Worm (Caenorhabditis elegans) whole organism, young adult: ENCODE data around the gene K06H7.1.

Source experiments
- B0261.1 ChIP-seq: sonication (generic microtip); optimal IDR thresholded peaks from 2 replicates; lab custom pipeline; 2016; ENCODE audit warnings: mild to moderate bottlenecking, missing genetic modification characterization, moderate library complexity, missing compliant biosample characterization
- D2030.7 ChIP-seq: fragments of 200-800 bp; sonication (Bioruptor generic); IDR thresholded peaks from 2 replicates; pipeline ENCODE4 v1.3.6; 2022; ENCODE audit warnings: missing genetic modification reagents, missing genetic modification characterization, missing compliant biosample characterization
- F39B2.1 ChIP-seq: fragments of 200-800 bp; sonication (Bioruptor generic); IDR thresholded peaks from 2 replicates; pipeline ENCODE4 v1.3.6; 2022; ENCODE audit warnings: missing genetic modification reagents, missing genetic modification characterization, missing compliant biosample characterization
- F57A8.1 ChIP-seq: fragments of 200-800 bp; sonication (Bioruptor generic); optimal IDR thresholded peaks from 2 replicates; lab custom pipeline; 2018; ENCODE audit warnings: mild to moderate bottlenecking, missing genetic modification characterization, moderate library complexity, missing compliant biosample characterization
- K11D2.4 ChIP-seq: fragments of 200-800 bp; sonication (Bioruptor generic); IDR thresholded peaks from 2 replicates; pipeline ENCODE4 v1.3.6; 2022; ENCODE audit warnings: missing genetic modification reagents, missing genetic modification characterization, missing compliant biosample characterization
- K12H6.12 ChIP-seq: fragments of 200-800 bp; sonication (Bioruptor generic); optimal IDR thresholded peaks from 2 replicates; lab custom pipeline; 2018; ENCODE audit warnings: mild to moderate bottlenecking, missing genetic modification characterization, missing compliant biosample characterization
- T07F8.4 ChIP-seq: sonication (generic microtip); optimal IDR thresholded peaks from 2 replicates; lab custom pipeline; 2016; ENCODE audit warnings: mild to moderate bottlenecking, missing genetic modification characterization, moderate library complexity, missing compliant biosample characterization
- Y53G8AR.9 ChIP-seq: fragments of 200-800 bp; sonication (Bioruptor generic); conservative IDR thresholded peaks from 2 replicates; pipeline ENCODE4 v1.3.6; 2022; ENCODE audit warnings: missing genetic modification reagents, missing genetic modification characterization, missing compliant biosample characterization
- Y56A3A.18 ChIP-seq: fragments of 200-800 bp; sonication (Bioruptor generic); IDR thresholded peaks from 2 replicates; pipeline ENCODE4 v1.3.6; 2022; ENCODE audit warnings: missing genetic modification reagents, missing genetic modification characterization, missing compliant biosample characterization
- Y79H2A.3 ChIP-seq: fragments of 200-800 bp; sonication (Bioruptor generic); conservative IDR thresholded peaks from 2 replicates; pipeline ENCODE4 v1.3.6; 2022; ENCODE audit warnings: missing genetic modification reagents, missing genetic modification characterization, missing compliant biosample characterization
- attf-3 ChIP-seq: fragments of 200-800 bp; sonication (Bioruptor generic); conservative IDR thresholded peaks from 2 replicates; pipeline ENCODE4 v1.3.6; 2022; ENCODE audit warnings: missing genetic modification reagents, missing genetic modification characterization, missing compliant biosample characterization
- attf-5 ChIP-seq: fragments of 200-800 bp; sonication (Bioruptor generic); optimal IDR thresholded peaks from 2 replicates; lab custom pipeline; 2018; ENCODE audit warnings: mild to moderate bottlenecking, missing genetic modification characterization, missing compliant biosample characterization
- attf-6 ChIP-seq: fragments of 200-800 bp; sonication (Bioruptor generic); IDR thresholded peaks from 2 replicates; pipeline ENCODE4 v1.3.6; 2022; ENCODE audit warnings: missing genetic modification reagents, missing genetic modification characterization, missing compliant biosample characterization
- cebp-2 ChIP-seq: fragments of 200-800 bp; sonication (Bioruptor generic); IDR thresholded peaks from 2 replicates; pipeline ENCODE4 v1.3.6; 2022; ENCODE audit warnings: missing genetic modification characterization, missing compliant biosample characterization
- ceh-100 ChIP-seq: fragments of 200-800 bp; sonication (Bioruptor generic); IDR thresholded peaks from 2 replicates; pipeline ENCODE4 v1.3.6; 2022; ENCODE audit warnings: missing genetic modification reagents, missing genetic modification characterization, missing compliant biosample characterization
- ceh-91 ChIP-seq: fragments of 200-800 bp; sonication (Bioruptor generic); IDR thresholded peaks from 2 replicates; pipeline ENCODE4 v1.3.6; 2022; ENCODE audit warnings: missing genetic modification reagents, missing genetic modification characterization, missing compliant biosample characterization
- dox-1 ChIP-seq: fragments of 200-800 bp; sonication (Bioruptor generic); IDR thresholded peaks from 2 replicates; pipeline ENCODE4 v1.3.6; 2022; ENCODE audit warnings: missing genetic modification reagents, missing genetic modification characterization, missing compliant biosample characterization
- dpff-1 ChIP-seq: sonication (generic microtip); optimal IDR thresholded peaks from 2 replicates; lab custom pipeline; 2017; ENCODE audit warnings: mild to moderate bottlenecking, missing genetic modification characterization, missing compliant biosample characterization
- egl-44 ChIP-seq: fragments of 200-800 bp; sonication (Bioruptor generic); IDR thresholded peaks from 2 replicates; pipeline ENCODE4 v1.3.6; 2022; ENCODE audit warnings: missing genetic modification reagents, missing genetic modification characterization, missing compliant biosample characterization
- ekl-4 ChIP-seq: fragments of 200-800 bp; sonication (Bioruptor generic); IDR thresholded peaks from 2 replicates; pipeline ENCODE4 v1.3.6; 2022; ENCODE audit warnings: missing genetic modification reagents, missing genetic modification characterization, missing compliant biosample characterization
- him-1 ChIP-seq: sonication (generic microtip); optimal IDR thresholded peaks from 2 replicates; lab custom pipeline; 2016; ENCODE audit warnings: missing genotype, missing genetic modification reagents, missing genetic modification characterization, missing compliant biosample characterization
- hmg-20 ChIP-seq: fragments of 200-800 bp; sonication (Bioruptor generic); IDR thresholded peaks from 2 replicates; pipeline ENCODE4 v1.3.6; 2022; ENCODE audit warnings: missing genetic modification reagents, missing genetic modification characterization, missing compliant biosample characterization
- hrde-1 ChIP-seq: sonication (generic microtip); optimal IDR thresholded peaks from 2 replicates; lab custom pipeline; 2016; ENCODE audit warnings: missing genetic modification characterization, mild to moderate bottlenecking, missing compliant biosample characterization, moderate library complexity, missing genotype, missing genetic modification reagents, borderline replicate concordance
- hsf-1 ChIP-seq: fragments of 200-800 bp; sonication (Bioruptor generic); IDR thresholded peaks from 2 replicates; pipeline ENCODE4 v1.3.6; 2022; ENCODE audit warnings: missing genetic modification reagents, missing genetic modification characterization, missing compliant biosample characterization
- lag-1 ChIP-seq: fragments of 200-800 bp; sonication (Bioruptor generic); IDR thresholded peaks from 2 replicates; pipeline ENCODE4 v1.3.6; 2022; ENCODE audit warnings: missing genetic modification reagents, missing genetic modification characterization, missing compliant biosample characterization
- let-607 ChIP-seq, 2 experiments: fragments of 200-800 bp in 1 of 2; sonication (Bioruptor generic) in 1 of 2; sonication (generic microtip) in 1 of 2; optimal IDR thresholded peaks; 2 replicates each; lab custom pipeline; 2016 to 2018; ENCODE audit warnings: mild to moderate bottlenecking in 2 of 2, missing compliant biosample characterization in 2 of 2, missing genetic modification characterization in 2 of 2, moderate library complexity in 2 of 2, missing genotype in 1 of 2
- lin-26 ChIP-seq: fragments of 200-800 bp; sonication (Bioruptor generic); IDR thresholded peaks from 2 replicates; pipeline ENCODE4 v1.3.6; 2022; ENCODE audit warnings: missing genetic modification reagents, missing genetic modification characterization, missing compliant biosample characterization
- lin-54 ChIP-seq: fragments of 200-800 bp; sonication (Bioruptor generic); optimal IDR thresholded peaks from 2 replicates; lab custom pipeline; 2018; ENCODE audit warnings: mild to moderate bottlenecking, missing genetic modification characterization, missing compliant biosample characterization
- lir-1 ChIP-seq: fragments of 200-800 bp; sonication (Bioruptor generic); conservative IDR thresholded peaks from 2 replicates; pipeline ENCODE4 v1.3.6; 2022; ENCODE audit warnings: missing genetic modification reagents, missing genetic modification characterization, missing compliant biosample characterization
- lsl-1 ChIP-seq: fragments of 200-800 bp; sonication (Bioruptor generic); optimal IDR thresholded peaks from 2 replicates; lab custom pipeline; 2018; ENCODE audit warnings: mild to moderate bottlenecking, missing genetic modification characterization, moderate library complexity, missing compliant biosample characterization
- lsy-27 ChIP-seq: sonication (generic microtip); optimal IDR thresholded peaks from 2 replicates; lab custom pipeline; 2017; ENCODE audit warnings: missing genetic modification characterization, mild to moderate bottlenecking, missing compliant biosample characterization, antibody characterized with exemption, missing genotype, borderline replicate concordance; ENCODE audit not compliant: insufficient read depth
- madf-8 ChIP-seq: fragments of 200-800 bp; sonication (Bioruptor generic); conservative IDR thresholded peaks from 2 replicates; pipeline ENCODE4 v1.3.6; 2022; ENCODE audit warnings: missing genetic modification reagents, missing genetic modification characterization, missing compliant biosample characterization
- mel-28 ChIP-seq: sonication (generic microtip); optimal IDR thresholded peaks from 2 replicates; lab custom pipeline; 2016; ENCODE audit warnings: borderline replicate concordance, mild to moderate bottlenecking, missing genetic modification characterization, missing compliant biosample characterization
- nfya-2 ChIP-seq: fragments of 200-800 bp; sonication (Bioruptor generic); IDR thresholded peaks from 2 replicates; pipeline ENCODE4 v1.3.6; 2022; ENCODE audit warnings: missing genetic modification reagents, missing genetic modification characterization, missing compliant biosample characterization
- nhr-27 ChIP-seq: fragments of 200-800 bp; sonication (Bioruptor generic); optimal IDR thresholded peaks from 2 replicates; lab custom pipeline; 2018; ENCODE audit warnings: mild to moderate bottlenecking, missing genetic modification characterization, moderate library complexity, missing compliant biosample characterization
- rec-8 ChIP-seq, 2 experiments: sonication (generic microtip); optimal IDR thresholded peaks; 2 replicates each; lab custom pipeline; 2016; ENCODE audit warnings: mild to moderate bottlenecking in 2 of 2, missing genetic modification characterization in 2 of 2, missing genetic modification reagents in 2 of 2, missing genotype in 2 of 2, missing biosample characterization in 1 of 2, missing compliant biosample characterization in 1 of 2, moderate library complexity in 1 of 2
- sdz-38 ChIP-seq: sonication (generic microtip); optimal IDR thresholded peaks from 2 replicates; lab custom pipeline; 2016; ENCODE audit warnings: missing genotype, missing genetic modification characterization, missing compliant biosample characterization
- snpc-1.3 ChIP-seq: sonication (generic microtip); optimal IDR thresholded peaks from 2 replicates; lab custom pipeline; 2017; ENCODE audit warnings: missing genetic modification characterization, mild to moderate bottlenecking, missing compliant biosample characterization, antibody characterized with exemption, moderate library complexity, missing genotype, missing genetic modification reagents; ENCODE audit not compliant: insufficient read depth
- snpc-4 ChIP-seq, 5 experiments: fragments of 150-350 bp in 1 of 5; sonication (generic microtip) in 4 of 5; optimal IDR thresholded peaks; 2 replicates each; lab custom pipeline; 2014 to 2018; ENCODE audit warnings: missing genetic modification characterization in 5 of 5, missing biosample characterization in 3 of 5, antibody characterized with exemption in 2 of 5, mild to moderate bottlenecking in 2 of 5, missing compliant biosample characterization in 2 of 5, missing genotype in 2 of 5, moderate library complexity in 2 of 5, missing genetic modification reagents in 1 of 5
- tlf-1 ChIP-seq: fragments of 200-800 bp; sonication (Bioruptor generic); optimal IDR thresholded peaks from 2 replicates; lab custom pipeline; 2018; ENCODE audit warnings: mild to moderate bottlenecking, missing genetic modification characterization, missing compliant biosample characterization
- unc-62 ChIP-seq: fragments of 150-350 bp; optimal IDR thresholded peaks from 2 replicates; lab custom pipeline; 2014; ENCODE audit warnings: missing biosample characterization, missing genetic modification reagents, missing genetic modification characterization
- xnd-1 ChIP-seq: sonication (generic microtip); optimal IDR thresholded peaks from 2 replicates; lab custom pipeline; 2016; ENCODE audit warnings: missing genotype, missing genetic modification reagents, missing genetic modification characterization, missing compliant biosample characterization
- zfh-2 ChIP-seq: fragments of 200-800 bp; sonication (Bioruptor generic); conservative IDR thresholded peaks from 2 replicates; pipeline ENCODE4 v1.3.6; 2022; ENCODE audit warnings: missing genetic modification reagents, missing genetic modification characterization, missing compliant biosample characterization
- ztf-18 ChIP-seq: sonication (generic microtip); optimal IDR thresholded peaks from 2 replicates; lab custom pipeline; 2016; ENCODE audit warnings: missing genotype, mild to moderate bottlenecking, missing genetic modification characterization, missing compliant biosample characterization
- ztf-26 ChIP-seq: sonication (generic microtip); optimal IDR thresholded peaks from 2 replicates; lab custom pipeline; 2017; ENCODE audit warnings: missing genetic modification characterization, missing compliant biosample characterization
- ztf-6 ChIP-seq: fragments of 200-800 bp; sonication (Bioruptor generic); IDR thresholded peaks from 2 replicates; pipeline ENCODE4 v1.3.6; 2022; ENCODE audit warnings: missing genetic modification reagents, missing genetic modification characterization, missing compliant biosample characterization

The K06H7.1 gene

DNA sequence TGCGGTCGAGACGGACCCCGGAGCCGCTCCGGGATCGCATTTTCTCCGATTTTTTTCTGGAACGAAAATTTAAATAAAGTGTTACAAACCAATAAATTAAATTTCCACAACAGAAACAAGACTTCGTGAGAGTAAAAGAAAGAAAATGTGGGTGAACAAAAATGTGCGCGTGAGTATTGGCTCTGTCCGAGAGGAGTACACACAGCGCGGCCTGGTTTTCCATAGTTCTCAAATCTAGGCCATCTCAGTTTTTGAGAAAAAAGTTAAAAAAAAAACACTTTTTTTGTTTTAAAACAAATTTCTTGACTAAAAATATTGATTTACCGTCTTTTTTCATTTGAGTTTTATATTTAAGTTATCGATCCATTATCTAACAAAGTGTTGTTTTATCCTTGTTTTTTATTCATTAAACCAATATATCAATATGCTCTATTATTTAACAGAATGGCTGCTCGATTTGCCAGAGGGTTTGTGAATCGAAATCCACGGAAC lies 45.5 kb downstream of the K06H7.1 start, which contains the start of the genes C14B9.8 and mrpl-18:
Gene C14B9.8 (minus strand): TSS at position 56 of the 492 bp plus-strand sequence.
Gene mrpl-18 (plus strand): TSS at position 442 of the 492 bp plus-strand sequence.
- no peak for TF ChIP-seq lin-26
- TF ChIP-seq attf-5 (GFP tag; lab: Kevin White, UChicago), result no peak
- no peak for TF ChIP-seq sdz-38 (tag; lab: Kevin White, UChicago)
- TF ChIP-seq snpc-4 (GFP tag; optimal IDR thresholded peaks at IDR 0.05; lab: Kevin White, UChicago), result peak; percentile 8
- peak in 1 of 4 experiments; percentile 16 for TF ChIP-seq snpc-4 (tag; optimal IDR thresholded peaks at IDR 0.05; lab: Kevin White, UChicago)
- peak; percentile 35 for TF ChIP-seq K12H6.12 (tag; lab: Kevin White, UChicago)
- peak; percentile 11 for TF ChIP-seq lin-54 (GFP tag; lab: Kevin White, UChicago)
- no peak for TF ChIP-seq Y53G8AR.9 (GFP tag; lab: Robert Waterston, UW)
- no peak for TF ChIP-seq unc-62 (GFP tag; lab: Kevin White, UChicago)
- TF ChIP-seq snpc-1.3, result no peak
- no peak for TF ChIP-seq hmg-20 (GFP tag; lab: Robert Waterston, UW)
- peak; percentile 27 for TF ChIP-seq lsl-1 (GFP tag; lab: Kevin White, UChicago)
- no peak for TF ChIP-seq cebp-2 (GFP tag; lab: Robert Waterston, UW)
- no peak for TF ChIP-seq Y79H2A.3
- no peak for TF ChIP-seq dpff-1 (tag; lab: Kevin White, UChicago)
- TF ChIP-seq D2030.7 (GFP tag; lab: Robert Waterston, UW), result peak; percentile 46; the same call in 1 of the 2 replicates
- no peak for TF ChIP-seq ztf-26
- TF ChIP-seq him-1 (tag; lab: Kevin White, UChicago), result peak; percentile 29
- peak in 1 of 2 experiments; percentile 16 for TF ChIP-seq let-607 (tag; optimal IDR thresholded peaks at IDR 0.05; lab: Kevin White, UChicago)
- TF ChIP-seq attf-3 (GFP tag; lab: Robert Waterston, UW), result peak; percentile 49
- no peak for TF ChIP-seq zfh-2
- TF ChIP-seq lag-1 (GFP tag; lab: Robert Waterston, UW), result no peak
- TF ChIP-seq rec-8 (tag; optimal IDR thresholded peaks at IDR 0.05; lab: Kevin White, UChicago), result peak; percentile 21 to 53
- no peak for TF ChIP-seq F39B2.1 (GFP tag; lab: Robert Waterston, UW)
- TF ChIP-seq F57A8.1 (GFP tag; lab: Kevin White, UChicago), result no peak
- TF ChIP-seq xnd-1, result no peak
- TF ChIP-seq dox-1, result no peak
- TF ChIP-seq ztf-6 (GFP tag; lab: Robert Waterston, UW), result no peak
- peak; percentile 55 for TF ChIP-seq lir-1
- no peak for TF ChIP-seq hrde-1 (tag; lab: Kevin White, UChicago)
- no peak for TF ChIP-seq ceh-91 (GFP tag; lab: Robert Waterston, UW)
- TF ChIP-seq ekl-4 (GFP tag; lab: Robert Waterston, UW), result 0 out of 2 replicates have a peak, but pooled peaks have one; percentile 32
- no peak for TF ChIP-seq nfya-2 (GFP tag; lab: Robert Waterston, UW)
- TF ChIP-seq madf-8, result no peak
- TF ChIP-seq K11D2.4, result 0 out of 2 replicates have a peak, but pooled peaks have one; percentile 18
- no peak for TF ChIP-seq lsy-27 (tag; lab: Kevin White, UChicago)
- no peak for TF ChIP-seq T07F8.4 (tag; lab: Kevin White, UChicago)
- TF ChIP-seq tlf-1 (GFP tag; lab: Kevin White, UChicago), result no peak
- no peak for TF ChIP-seq egl-44 (GFP tag; lab: Robert Waterston, UW)
- no peak for TF ChIP-seq mel-28 (tag; lab: Kevin White, UChicago)
- TF ChIP-seq B0261.1, result no peak
- TF ChIP-seq nhr-27 (tag; lab: Kevin White, UChicago), result no peak
- no peak for TF ChIP-seq Y56A3A.18
- TF ChIP-seq ztf-18 (tag; lab: Kevin White, UChicago), result no peak
- peak; percentile 58; the same call in 1 of the 2 replicates for TF ChIP-seq ceh-100 (GFP tag; lab: Robert Waterston, UW)
- TF ChIP-seq hsf-1 (GFP tag; lab: Robert Waterston, UW), result no peak
- TF ChIP-seq attf-6 (GFP tag; lab: Robert Waterston, UW), result no peak
